Fruit fly (Drosophila melanogaster): ENCODE measurements around the gene tx.

- TF ChIP-seq Myc (optimal IDR thresholded peaks at IDR 0.05) (no peak), Dfd (GFP tag; optimal IDR thresholded peaks at IDR 0.05) (no peak), lola (GFP tag; optimal IDR thresholded peaks at IDR 0.05) (no peak), psq (GFP tag; optimal IDR thresholded peaks at IDR 0.05) (no peak), sv (GFP tag; optimal IDR thresholded peaks at IDR 0.05) (no peak), Abd-B (GFP tag; optimal IDR thresholded peaks at IDR 0.05) (no peak)
Observed at dm6 chr3R:26463146-26463545, 22.6 kb downstream of the tx start.

All from whole organism, wandering third instar larva.